Fruit fly (Drosophila melanogaster): ENCODE data around the gene CG8043.
A peak's percentile ranks its signal among the peaks of the same experiment; 100 is the strongest.

Gene CG8043

dm6 chr3R:8669900-8670528, 6.7 kb upstream of the CG8043 start (continued):
- TF ChIP-seq ci (GFP tag; IDR thresholded peaks at IDR 0.05) (no peak), CG6813 (GFP tag; optimal IDR thresholded peaks at IDR 0.05) (no peak), Med (GFP tag) (no peak), Hand (GFP tag; optimal IDR thresholded peaks at IDR 0.05) (no peak), Trl (optimal IDR thresholded peaks at IDR 0.05) (no peak), Trl (GFP tag; optimal IDR thresholded peaks at IDR 0.05) (no peak), dimm (GFP tag; IDR thresholded peaks at IDR 0.05) (no peak), CG12769 (tag; optimal IDR thresholded peaks at IDR 0.05) (peak; percentile 29), peb (GFP tag; IDR thresholded peaks at IDR 0.05) (no peak), zf30C (GFP tag; optimal IDR thresholded peaks at IDR 0.05) (no peak), CG14441 (GFP tag; IDR thresholded peaks at IDR 0.05) (no peak), lmd (GFP tag; IDR thresholded peaks at IDR 0.05) (no peak), CG9215 (GFP tag; IDR thresholded peaks at IDR 0.05) (no peak), gem (tag; optimal IDR thresholded peaks at IDR 0.05) (no peak), CG32532 (GFP tag; IDR thresholded peaks at IDR 0.05) (no peak; the same call in 1 of the 2 replicates), CG1233 (GFP tag; optimal IDR thresholded peaks at IDR 0.05) (no peak), MTF-1 (GFP tag; optimal IDR thresholded peaks at IDR 0.05; ENCODE audit: borderline replicate concordance) (peak; percentile 17), CG4617 (GFP tag; optimal IDR thresholded peaks at IDR 0.05; ENCODE audit: borderline replicate concordance) (no peak), hb (GFP tag; IDR thresholded peaks at IDR 0.05; ENCODE audit: partially characterized antibody) (no peak), PHDP (tag; optimal IDR thresholded peaks at IDR 0.05) (no peak), sqz (GFP tag; optimal IDR thresholded peaks at IDR 0.05) (no peak), pho (GFP tag; optimal IDR thresholded peaks at IDR 0.05) (no peak), Ssrp (tag; optimal IDR thresholded peaks at IDR 0.05) (no peak), nom (GFP tag; optimal IDR thresholded peaks at IDR 0.05) (no peak), CG11085 (GFP tag; IDR thresholded peaks at IDR 0.05) (no peak), fd102C (GFP tag; optimal IDR thresholded peaks at IDR 0.05) (no peak), scrt (GFP tag; optimal IDR thresholded peaks at IDR 0.05) (peak; percentile 60), jigr1 (GFP tag; IDR thresholded peaks at IDR 0.05) (no peak), Hr39 (optimal IDR thresholded peaks at IDR 0.05) (no peak), ERR (GFP tag; optimal IDR thresholded peaks at IDR 0.05) (peak; percentile 62), YL-1 (GFP tag; optimal IDR thresholded peaks at IDR 0.05) (peak; percentile 38), vvl (GFP tag; IDR thresholded peaks at IDR 0.05) (no peak), CG12104 (GFP tag; optimal IDR thresholded peaks at IDR 0.05) (no peak), CG2875 (GFP tag; optimal IDR thresholded peaks at IDR 0.05) (peak; percentile 8), CG31365 (tag; optimal IDR thresholded peaks at IDR 0.05) (no peak), eve (GFP tag; optimal IDR thresholded peaks at IDR 0.05) (no peak), Lhr (GFP tag; optimal IDR thresholded peaks at IDR 0.05) (no peak), Drgx (GFP tag; IDR thresholded peaks at IDR 0.05) (peak; percentile 66), H15 (GFP tag; IDR thresholded peaks at IDR 0.05) (no peak), D19A (tag; optimal IDR thresholded peaks at IDR 0.05) (no peak), D (optimal IDR thresholded peaks at IDR 0.05) (no peak), D (GFP tag; optimal IDR thresholded peaks at IDR 0.05) (no peak), slbo (GFP tag; IDR thresholded peaks at IDR 0.05) (peak; percentile 30; the same call in 1 of the 2 replicates), dati (GFP tag; IDR thresholded peaks at IDR 0.05) (no peak), CG4328 (GFP tag; optimal IDR thresholded peaks at IDR 0.05) (peak; percentile 41), CG6791 (GFP tag; IDR thresholded peaks at IDR 0.05; ENCODE audit: partially characterized antibody) (no peak), Neu2 (GFP tag; optimal IDR thresholded peaks at IDR 0.05; ENCODE audit: borderline replicate concordance) (no peak), Hey (tag; optimal IDR thresholded peaks at IDR 0.05) (no peak), CG3995 (GFP tag; optimal IDR thresholded peaks at IDR 0.05) (no peak), phol (tag; optimal IDR thresholded peaks at IDR 0.05) (no peak)
